Worm (Caenorhabditis elegans): ENCODE measurements around the gene nkb-3.

DNA sequence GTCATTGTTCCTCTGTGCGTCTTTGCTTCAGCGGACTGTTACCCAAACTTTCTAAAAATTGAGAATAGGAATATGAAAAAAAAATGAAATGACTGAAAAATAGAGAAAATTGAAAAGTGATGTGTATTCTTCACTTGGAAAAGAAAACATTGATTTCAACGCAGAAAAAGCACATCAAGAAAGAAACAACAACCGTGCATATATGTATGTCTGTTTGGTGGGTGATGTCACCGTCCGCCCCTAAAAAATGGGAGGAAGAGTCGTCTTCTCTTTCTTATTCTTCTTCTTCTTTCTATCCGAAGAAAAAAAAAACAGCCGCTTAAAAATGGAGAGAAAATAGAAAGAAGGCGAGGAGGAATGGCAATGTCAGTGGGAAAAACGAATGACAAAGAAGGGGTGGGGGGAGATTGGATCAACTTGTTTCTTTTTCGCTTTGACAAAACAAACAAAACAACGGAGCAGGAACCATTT, at the start of gene nkb-3:
- TF ChIP-seq sea-2 (GFP tag; optimal IDR thresholded peaks at IDR 0.05), result no peak
- no peak for TF ChIP-seq nhr-77 (tag; optimal IDR thresholded peaks at IDR 0.05)
- TF ChIP-seq snpc-4 (tag; optimal IDR thresholded peaks at IDR 0.05), result no peak
- TF ChIP-seq nhr-25 (tag; optimal IDR thresholded peaks at IDR 0.05), result no peak
- no peak for TF ChIP-seq nhr-237 (tag; optimal IDR thresholded peaks at IDR 0.05)
- TF ChIP-seq nhr-23 (tag; optimal IDR thresholded peaks at IDR 0.05), result no peak
- TF ChIP-seq ztf-4 (tag; optimal IDR thresholded peaks at IDR 0.05), result no peak
- TF ChIP-seq unc-62 (GFP tag; optimal IDR thresholded peaks at IDR 0.05), result no peak
- no peak for TF ChIP-seq skn-1 (tag; optimal IDR thresholded peaks at IDR 0.05)
